Fruit fly (Drosophila melanogaster): ENCODE data around the gene larp.
A peak's percentile ranks its signal among the peaks of the same experiment; 100 is the strongest.

DNA sequence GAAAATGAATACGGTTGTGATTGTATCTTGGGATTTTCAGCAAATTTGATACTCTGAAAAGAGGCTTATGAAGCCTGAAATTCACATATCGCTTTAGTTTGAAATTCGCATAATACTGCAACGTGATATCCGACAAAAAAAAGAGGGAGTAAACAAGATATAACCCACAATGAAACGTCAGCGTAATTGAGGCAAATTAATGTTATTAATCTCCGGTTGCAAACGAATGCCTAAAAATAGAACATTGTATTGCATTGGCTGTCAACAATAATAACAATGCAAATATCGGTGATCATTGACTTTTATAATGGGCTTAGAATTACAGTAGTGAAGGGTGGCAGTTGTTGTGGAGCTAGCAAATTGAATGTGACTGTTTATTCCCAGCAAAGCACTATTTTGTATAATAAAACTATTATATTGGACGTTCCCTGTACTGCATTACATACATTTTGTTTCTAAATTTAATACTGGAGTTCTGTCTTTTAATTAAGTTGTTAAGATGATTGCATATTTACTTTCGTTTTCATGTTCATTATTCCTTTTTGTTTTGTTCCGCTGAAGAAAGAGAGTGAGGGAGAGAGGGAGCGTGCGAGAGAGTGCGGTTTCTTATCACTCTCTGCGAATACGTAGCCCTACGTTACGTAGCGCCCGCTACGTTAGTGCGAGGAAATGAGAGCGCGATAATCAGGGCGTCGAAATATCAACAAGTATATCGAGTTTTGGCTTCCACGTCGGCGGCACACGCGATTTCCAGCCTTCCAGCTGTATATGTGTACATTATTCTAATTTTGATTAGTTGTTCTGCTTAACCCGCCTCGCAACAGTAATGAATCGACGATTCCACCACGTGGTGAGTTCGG lies 5.7 kb downstream of the larp start:
- no peak for TF ChIP-seq CG7045 (GFP tag; optimal IDR thresholded peaks at IDR 0.05)
- no peak for TF ChIP-seq Hr96 (GFP tag; optimal IDR thresholded peaks at IDR 0.05)
- no peak for TF ChIP-seq CG33017 (tag; optimal IDR thresholded peaks at IDR 0.05)
- no peak for TF ChIP-seq CG1620 (GFP tag; optimal IDR thresholded peaks at IDR 0.05)
- no peak for TF ChIP-seq cnc (optimal IDR thresholded peaks at IDR 0.05)
- TF ChIP-seq CG14711 (tag; optimal IDR thresholded peaks at IDR 0.05), result no peak
- TF ChIP-seq Clk (GFP tag; optimal IDR thresholded peaks at IDR 0.05), result no peak
- peak; percentile 91 for TF ChIP-seq tj (GFP tag; optimal IDR thresholded peaks at IDR 0.05)
- no peak for TF ChIP-seq Crg-1 (GFP tag; optimal IDR thresholded peaks at IDR 0.05)
- peak; percentile 78 for TF ChIP-seq kay (GFP tag; ENCODE audit: borderline replicate concordance)
- no peak for TF ChIP-seq toe (GFP tag; optimal IDR thresholded peaks at IDR 0.05)
- no peak for TF ChIP-seq CG7101 (tag; optimal IDR thresholded peaks at IDR 0.05)
- TF ChIP-seq ovo (GFP tag; optimal IDR thresholded peaks at IDR 0.05), result no peak
- peak; percentile 40 for TF ChIP-seq cic (GFP tag; optimal IDR thresholded peaks at IDR 0.05)
